Worm (Caenorhabditis elegans) whole organism, young adult: ENCODE data around the gene Y62H9A.15.
A peak's percentile ranks its signal among the peaks of the same experiment; 100 is the strongest.

Experiments used
- B0019.2 ChIP-seq: fragments of 200-800 bp; sonication (Bioruptor generic); conservative IDR thresholded peaks from 2 replicates; pipeline ENCODE4 v1.3.6; 2022; ENCODE audit warnings: missing genetic modification reagents, missing genetic modification characterization, missing compliant biosample characterization
- B0261.1 ChIP-seq: sonication (generic microtip); optimal IDR thresholded peaks from 2 replicates; lab custom pipeline; 2016; ENCODE audit warnings: mild to moderate bottlenecking, missing genetic modification characterization, moderate library complexity, missing compliant biosample characterization
- B0336.3 ChIP-seq: fragments of 200-800 bp; sonication (Bioruptor generic); IDR thresholded peaks from 2 replicates; pipeline ENCODE4 v1.3.6; 2022; ENCODE audit warnings: missing genetic modification characterization, missing compliant biosample characterization
- C06A6.2 ChIP-seq: fragments of 200-800 bp; sonication (Bioruptor generic); conservative IDR thresholded peaks from 2 replicates; pipeline ENCODE4 v1.3.6; 2022; ENCODE audit warnings: missing genetic modification characterization, missing compliant biosample characterization
- F10E7.11 ChIP-seq: sonication (generic microtip); optimal IDR thresholded peaks from 2 replicates; lab custom pipeline; 2017; ENCODE audit warnings: mild to moderate bottlenecking, missing genetic modification characterization, moderate library complexity, missing compliant biosample characterization
- F23B12.7 ChIP-seq: sonication (generic microtip); optimal IDR thresholded peaks from 2 replicates; lab custom pipeline; 2017; ENCODE audit warnings: missing genetic modification characterization, mild to moderate bottlenecking, missing compliant biosample characterization, antibody characterized with exemption, moderate library complexity; ENCODE audit not compliant: insufficient read depth
- F33H1.4 ChIP-seq: fragments of 200-800 bp; sonication (Bioruptor generic); IDR thresholded peaks from 2 replicates; pipeline ENCODE4 v1.3.6; 2022; ENCODE audit warnings: missing genetic modification reagents, missing genetic modification characterization, missing compliant biosample characterization
- F37B4.10 ChIP-seq: fragments of 200-800 bp; sonication (Bioruptor generic); IDR thresholded peaks from 2 replicates; pipeline ENCODE4 v1.3.6; 2022; ENCODE audit warnings: missing genetic modification characterization, missing compliant biosample characterization
- F52B5.7 ChIP-seq: sonication (generic microtip); optimal IDR thresholded peaks from 2 replicates; lab custom pipeline; 2016; ENCODE audit warnings: mild to moderate bottlenecking, missing genetic modification characterization, missing compliant biosample characterization
- F55B11.4 ChIP-seq: sonication (generic microtip); optimal IDR thresholded peaks from 2 replicates; lab custom pipeline; 2016; ENCODE audit warnings: missing compliant biosample characterization, missing genetic modification characterization, borderline replicate concordance; ENCODE audit not compliant: insufficient read depth
- F57C9.4 ChIP-seq: sonication (generic microtip); optimal IDR thresholded peaks from 2 replicates; lab custom pipeline; 2017; ENCODE audit warnings: mild to moderate bottlenecking, missing genetic modification characterization, missing compliant biosample characterization
- K11D2.4 ChIP-seq: fragments of 200-800 bp; sonication (Bioruptor generic); IDR thresholded peaks from 2 replicates; pipeline ENCODE4 v1.3.6; 2022; ENCODE audit warnings: missing genetic modification reagents, missing genetic modification characterization, missing compliant biosample characterization
- Y67H2A.10 ChIP-seq: fragments of 200-800 bp; sonication (Bioruptor generic); conservative IDR thresholded peaks from 2 replicates; pipeline ENCODE4 v1.3.6; 2022; ENCODE audit warnings: missing genetic modification reagents, missing genetic modification characterization, missing compliant biosample characterization
- Y95B8A.8 ChIP-seq: fragments of 200-800 bp; sonication (Bioruptor generic); IDR thresholded peaks from 2 replicates; pipeline ENCODE4 v1.3.6; 2022; ENCODE audit warnings: missing genetic modification reagents, missing genetic modification characterization, missing compliant biosample characterization
- aptf-2 ChIP-seq: fragments of 200-800 bp; sonication (Bioruptor generic); conservative IDR thresholded peaks from 2 replicates; pipeline ENCODE4 v1.3.6; 2022; ENCODE audit warnings: missing genetic modification reagents, missing genetic modification characterization, missing compliant biosample characterization
- attf-5 ChIP-seq: fragments of 200-800 bp; sonication (Bioruptor generic); optimal IDR thresholded peaks from 2 replicates; lab custom pipeline; 2018; ENCODE audit warnings: mild to moderate bottlenecking, missing genetic modification characterization, missing compliant biosample characterization
- cebp-1 ChIP-seq, 2 experiments: fragments of 200-800 bp in 1 of 2; sonication (Bioruptor generic) in 1 of 2; sonication (generic microtip) in 1 of 2; IDR thresholded peaks in 1 of 2; optimal IDR thresholded peaks in 1 of 2; 2 replicates each; pipeline versions ENCODE4 v1.3.6 to Lab custom; 2017 to 2022; ENCODE audit warnings: missing compliant biosample characterization in 2 of 2, missing genetic modification characterization in 2 of 2, mild to moderate bottlenecking in 1 of 2, missing genetic modification reagents in 1 of 2, moderate library complexity in 1 of 2
- ceh-100 ChIP-seq: fragments of 200-800 bp; sonication (Bioruptor generic); IDR thresholded peaks from 2 replicates; pipeline ENCODE4 v1.3.6; 2022; ENCODE audit warnings: missing genetic modification reagents, missing genetic modification characterization, missing compliant biosample characterization
- ceh-58 ChIP-seq: fragments of 200-800 bp; sonication (Bioruptor generic); IDR thresholded peaks from 2 replicates; pipeline ENCODE4 v1.3.6; 2022; ENCODE audit warnings: missing genetic modification characterization, missing compliant biosample characterization
- dpff-1 ChIP-seq: sonication (generic microtip); optimal IDR thresholded peaks from 2 replicates; lab custom pipeline; 2017; ENCODE audit warnings: mild to moderate bottlenecking, missing genetic modification characterization, missing compliant biosample characterization
- dpl-1 ChIP-seq: fragments of 150-350 bp; optimal IDR thresholded peaks from 2 replicates; lab custom pipeline; 2014; ENCODE audit warnings: missing biosample characterization, missing genetic modification reagents, missing genetic modification characterization
- ekl-4 ChIP-seq: fragments of 200-800 bp; sonication (Bioruptor generic); IDR thresholded peaks from 2 replicates; pipeline ENCODE4 v1.3.6; 2022; ENCODE audit warnings: missing genetic modification reagents, missing genetic modification characterization, missing compliant biosample characterization
- fkh-3 ChIP-seq: sonication (generic microtip); optimal IDR thresholded peaks from 2 replicates; lab custom pipeline; 2016; ENCODE audit warnings: mild to moderate bottlenecking, missing genetic modification characterization, missing compliant biosample characterization
- hmg-1.2 ChIP-seq: fragments of 200-800 bp; sonication (Bioruptor generic); IDR thresholded peaks from 2 replicates; pipeline ENCODE4 v1.3.6; 2022; ENCODE audit warnings: missing genetic modification reagents, missing genetic modification characterization, missing compliant biosample characterization
- hrde-1 ChIP-seq: sonication (generic microtip); optimal IDR thresholded peaks from 2 replicates; lab custom pipeline; 2016; ENCODE audit warnings: missing genetic modification characterization, mild to moderate bottlenecking, missing compliant biosample characterization, moderate library complexity, missing genotype, missing genetic modification reagents, borderline replicate concordance
- lin-40 ChIP-seq: sonication (generic microtip); optimal IDR thresholded peaks from 2 replicates; lab custom pipeline; 2016; ENCODE audit warnings: missing genetic modification characterization, mild to moderate bottlenecking, missing compliant biosample characterization, missing genotype, missing genetic modification reagents
- lir-1 ChIP-seq: fragments of 200-800 bp; sonication (Bioruptor generic); conservative IDR thresholded peaks from 2 replicates; pipeline ENCODE4 v1.3.6; 2022; ENCODE audit warnings: missing genetic modification reagents, missing genetic modification characterization, missing compliant biosample characterization
- lsy-27 ChIP-seq: sonication (generic microtip); optimal IDR thresholded peaks from 2 replicates; lab custom pipeline; 2017; ENCODE audit warnings: missing genetic modification characterization, mild to moderate bottlenecking, missing compliant biosample characterization, antibody characterized with exemption, missing genotype, borderline replicate concordance; ENCODE audit not compliant: insufficient read depth
- mxl-1 ChIP-seq: sonication (generic microtip); optimal IDR thresholded peaks from 2 replicates; lab custom pipeline; 2016; ENCODE audit warnings: missing genetic modification characterization, missing compliant biosample characterization
- nfya-2 ChIP-seq: fragments of 200-800 bp; sonication (Bioruptor generic); IDR thresholded peaks from 2 replicates; pipeline ENCODE4 v1.3.6; 2022; ENCODE audit warnings: missing genetic modification reagents, missing genetic modification characterization, missing compliant biosample characterization
- nhr-120 ChIP-seq: fragments of 200-800 bp; sonication (Bioruptor generic); IDR thresholded peaks from 2 replicates; pipeline ENCODE4 v1.3.6; 2022; ENCODE audit warnings: missing genetic modification characterization, missing compliant biosample characterization
- nhr-80 ChIP-seq: sonication (generic microtip); optimal IDR thresholded peaks from 2 replicates; lab custom pipeline; 2016; ENCODE audit warnings: missing genetic modification characterization, missing compliant biosample characterization
- rec-8 ChIP-seq, 2 experiments: sonication (generic microtip); optimal IDR thresholded peaks; 2 replicates each; lab custom pipeline; 2016; ENCODE audit warnings: mild to moderate bottlenecking in 2 of 2, missing genetic modification characterization in 2 of 2, missing genetic modification reagents in 2 of 2, missing genotype in 2 of 2, missing biosample characterization in 1 of 2, missing compliant biosample characterization in 1 of 2, moderate library complexity in 1 of 2
- rpc-1 ChIP-seq, 2 experiments: fragments of 150-350 bp in 1 of 2; sonication (generic microtip) in 1 of 2; optimal IDR thresholded peaks; 2 replicates each; lab custom pipeline; 2014 to 2018; ENCODE audit warnings: missing biosample characterization in 1 of 2, missing genetic modification characterization in 1 of 2, missing genetic modification reagents in 1 of 2, missing genotype in 1 of 2
- sea-2 ChIP-seq: fragments of 200-800 bp; sonication (Bioruptor generic); IDR thresholded peaks from 2 replicates; pipeline ENCODE4 v1.3.6; 2022; ENCODE audit warnings: missing genetic modification characterization, missing compliant biosample characterization
- tbp1 ChIP-seq: fragments of 200-800 bp; sonication (Bioruptor generic); optimal IDR thresholded peaks from 2 replicates; lab custom pipeline; 2018; ENCODE audit warnings: mild to moderate bottlenecking, missing genetic modification characterization, missing compliant biosample characterization
- zim-3 ChIP-seq: sonication (generic microtip); optimal IDR thresholded peaks from 2 replicates; lab custom pipeline; 2017; ENCODE audit warnings: mild to moderate bottlenecking, missing genetic modification characterization, moderate library complexity, missing compliant biosample characterization
- ztf-18 ChIP-seq: sonication (generic microtip); optimal IDR thresholded peaks from 2 replicates; lab custom pipeline; 2016; ENCODE audit warnings: missing genotype, mild to moderate bottlenecking, missing genetic modification characterization, missing compliant biosample characterization
- ztf-22 ChIP-seq: fragments of 200-800 bp; sonication (Bioruptor generic); optimal IDR thresholded peaks from 2 replicates; lab custom pipeline; 2018; ENCODE audit warnings: mild to moderate bottlenecking, missing genetic modification characterization, moderate library complexity, missing compliant biosample characterization
- ztf-25 ChIP-seq: fragments of 200-800 bp; sonication (Bioruptor generic); IDR thresholded peaks from 2 replicates; pipeline ENCODE4 v1.3.6; 2022; ENCODE audit warnings: missing genetic modification reagents, missing genetic modification characterization, missing compliant biosample characterization

The Y62H9A.15 gene

ce11 chrX:11872210-11872609 is 37.7 kb downstream of the Y62H9A.15 start (continued):
- TF ChIP-seq ceh-100 (GFP tag; lab: Robert Waterston, UW) (0 out of 2 replicates have a peak, but pooled peaks have one; percentile 23), ekl-4 (GFP tag; lab: Robert Waterston, UW) (peak; percentile 36), Y67H2A.10 (no peak), ceh-58 (no peak), rec-8 (tag; optimal IDR thresholded peaks at IDR 0.05; lab: Kevin White, UChicago) (peak in 1 of 2 experiments; percentile 5), F57C9.4 (tag; lab: Kevin White, UChicago) (no peak), nhr-120 (GFP tag; lab: Robert Waterston, UW) (0 out of 2 replicates have a peak, but pooled peaks have one; percentile 29), sea-2 (GFP tag; lab: Robert Waterston, UW) (0 out of 2 replicates have a peak, but pooled peaks have one; percentile 52), lsy-27 (tag; lab: Kevin White, UChicago) (peak; percentile 8), hmg-1.2 (GFP tag; lab: Robert Waterston, UW) (peak; percentile 66), ztf-25 (GFP tag; lab: Robert Waterston, UW) (0 out of 2 replicates have a peak, but pooled peaks have one; percentile 48)

ce11 chrX:11870393-11870792 is 39.6 kb downstream of the Y62H9A.15 start:
- TF ChIP-seq mxl-1 (tag; lab: Kevin White, UChicago) (no peak), F10E7.11 (tag; lab: Kevin White, UChicago) (no peak), lir-1 (GFP tag; lab: Robert Waterston, UW) (no peak), nhr-80 (tag; lab: Kevin White, UChicago) (no peak), dpff-1 (tag; lab: Kevin White, UChicago) (no peak), ztf-22 (GFP tag; lab: Kevin White, UChicago) (no peak), rpc-1 (optimal IDR thresholded peaks at IDR 0.05; lab: Kevin White, UChicago) (peak; percentile 2), rpc-1 (tag; optimal IDR thresholded peaks at IDR 0.05; lab: Kevin White, UChicago) (peak; percentile 69), F33H1.4 (no peak), F52B5.7 (tag; lab: Kevin White, UChicago) (no peak), tbp1 (GFP tag; lab: Kevin White, UChicago) (peak; percentile 82), B0261.1 (tag; lab: Kevin White, UChicago) (peak; percentile 50), ztf-18 (no peak), lin-40 (tag; lab: Kevin White, UChicago) (no peak)

ce11 chrX:11869260-11869659 is 40.7 kb downstream of the Y62H9A.15 start, which contains the start of gene dot-1.2:
dot-1.2 (minus strand) TSS chrX:11869360.
- TF ChIP-seq fkh-3 (tag; lab: Kevin White, UChicago) (no peak), zim-3 (no peak), B0336.3 (no peak), attf-5 (GFP tag; lab: Kevin White, UChicago) (no peak), aptf-2 (GFP tag; lab: Robert Waterston, UW) (no peak), Y95B8A.8 (GFP tag; lab: Robert Waterston, UW) (no peak), F55B11.4 (tag; lab: Kevin White, UChicago) (no peak), ztf-18 (no peak), C06A6.2 (GFP tag; lab: Robert Waterston, UW) (no peak), F37B4.10 (no peak), K11D2.4 (GFP tag; lab: Robert Waterston, UW) (no peak)

ce11 chrX:11865083-11865482 is 44.9 kb downstream of the Y62H9A.15 start, which contains the start of gene F54F7.6:
F54F7.6 (plus strand) TSS chrX:11865383.
- TF ChIP-seq fkh-3 (tag; lab: Kevin White, UChicago), result no peak
- TF ChIP-seq nfya-2 (GFP tag; lab: Robert Waterston, UW), result no peak
- no peak for TF ChIP-seq F23B12.7 (tag; lab: Kevin White, UChicago)
- no peak for TF ChIP-seq hrde-1
- no peak for TF ChIP-seq attf-5 (GFP tag; lab: Kevin White, UChicago)
- no peak for TF ChIP-seq cebp-1 (GFP tag; IDR thresholded peaks at IDR 0.05; lab: Robert Waterston, UW)
- TF ChIP-seq cebp-1 (tag; optimal IDR thresholded peaks at IDR 0.05; lab: Kevin White, UChicago), result no peak
- TF ChIP-seq dpl-1 (GFP tag; lab: Kevin White, UChicago), result no peak
- no peak for TF ChIP-seq B0019.2 (GFP tag; lab: Robert Waterston, UW)
